Fruit fly (Drosophila melanogaster): ENCODE measurements around the gene CG3841.

- TF ChIP-seq CG10348 (GFP tag; IDR thresholded peaks at IDR 0.05) (no peak), CG34367 (tag; optimal IDR thresholded peaks at IDR 0.05) (no peak), CG13204 (GFP tag; optimal IDR thresholded peaks at IDR 0.05) (no peak), Pif1B (GFP tag; optimal IDR thresholded peaks at IDR 0.05) (no peak), CG8301 (tag; optimal IDR thresholded peaks at IDR 0.05) (no peak), Ets98B (GFP tag; IDR thresholded peaks at IDR 0.05) (no peak), rn (GFP tag; IDR thresholded peaks at IDR 0.05) (no peak), CG8159 (tag; optimal IDR thresholded peaks at IDR 0.05) (no peak)
These were observed 12.8 kb downstream of the CG3841 start for dm6 chr2L:9602103-9602502.

Measured in whole organism, pupa.